Fruit fly (Drosophila melanogaster) whole organism, embryonic: ENCODE data around the gene Csk.

Source experiments
- Awh ChIP-seq: fragments of 200-800 bp; sonication (Bioruptor generic); IDR thresholded peaks from 2 replicates; pipeline ENCODE4, ENCODE4 v1.3.6; 2022; ENCODE audit warnings: missing biosample characterization, missing genetic modification characterization
- B-H2 ChIP-seq: fragments of 200-800 bp; sonication (Bioruptor generic); optimal IDR thresholded peaks from 2 replicates; lab custom pipeline; 2018; ENCODE audit warnings: missing biosample characterization, mild to moderate bottlenecking, missing genetic modification characterization
- CG10267 ChIP-seq: fragments of 200-800 bp; sonication (Bioruptor generic); optimal IDR thresholded peaks from 2 replicates; lab custom pipeline; 2018; ENCODE audit warnings: missing biosample characterization, mild to moderate bottlenecking, missing genetic modification characterization, moderate library complexity
- CG10321 ChIP-seq: fragments of 200-800 bp; sonication (Bioruptor generic); IDR thresholded peaks from 2 replicates; pipeline ENCODE4 v1.3.6; 2022; ENCODE audit warnings: missing biosample characterization, missing genetic modification characterization
- CG11695 ChIP-seq: fragments of 200-800 bp; sonication (Bioruptor generic); IDR thresholded peaks from 3 replicates; pipeline ENCODE4 v1.3.6; 2022; ENCODE audit warnings: missing biosample characterization, missing genetic modification characterization
- CG12155 ChIP-seq: fragments of 200-800 bp; sonication (Bioruptor generic); optimal IDR thresholded peaks from 3 replicates; lab custom pipeline; 2016; ENCODE audit warnings: missing biosample characterization, missing genetic modification characterization
- CG12744 ChIP-seq: fragments of 200-800 bp; sonication (Bioruptor generic); optimal IDR thresholded peaks from 2 replicates; lab custom pipeline; 2016; ENCODE audit warnings: missing biosample characterization, missing genetic modification characterization
- CG15269 ChIP-seq: fragments of 200-800 bp; sonication (Bioruptor generic); optimal IDR thresholded peaks from 2 replicates; lab custom pipeline; 2018; ENCODE audit warnings: missing biosample characterization, mild to moderate bottlenecking, missing genetic modification characterization, moderate library complexity
- CG17359 ChIP-seq: fragments of 200-800 bp; sonication (Bioruptor generic); optimal IDR thresholded peaks from 3 replicates; lab custom pipeline; 2018; ENCODE audit warnings: missing biosample characterization, mild to moderate bottlenecking, missing genetic modification characterization, moderate library complexity
- CG17361 ChIP-seq: fragments of 200-800 bp; sonication (Bioruptor generic); IDR thresholded peaks from 3 replicates; pipeline ENCODE4 v1.3.6; 2022; ENCODE audit warnings: missing biosample characterization, missing genetic modification characterization
- CG17568 ChIP-seq: fragments of 200-800 bp; sonication (Bioruptor generic); optimal IDR thresholded peaks from 2 replicates; lab custom pipeline; 2018; ENCODE audit warnings: missing biosample characterization, mild to moderate bottlenecking, missing genetic modification characterization, moderate library complexity
- CG18476 ChIP-seq: fragments of 200-800 bp; sonication (Bioruptor generic); optimal IDR thresholded peaks from 2 replicates; lab custom pipeline; 2016; ENCODE audit warnings: missing biosample characterization, mild to moderate bottlenecking, missing genetic modification characterization
- CG2202 ChIP-seq: fragments of 200-800 bp; sonication (Bioruptor generic); optimal IDR thresholded peaks from 2 replicates; lab custom pipeline; 2018; ENCODE audit warnings: missing biosample characterization, mild to moderate bottlenecking, missing genetic modification characterization
- CG2712 ChIP-seq: fragments of 200-800 bp; optimal IDR thresholded peaks from 3 replicates; lab custom pipeline; 2019; ENCODE audit warnings: missing biosample characterization, mild to moderate bottlenecking, missing genetic modification characterization, moderate library complexity
- CG3847 ChIP-seq: fragments of 200-800 bp; sonication (Bioruptor generic); IDR thresholded peaks from 2 replicates; pipeline ENCODE4 v1.3.6; 2022; ENCODE audit warnings: missing biosample characterization, missing genetic modification characterization
- CG7357 ChIP-seq: fragments of 200-800 bp; sonication (Bioruptor generic); IDR thresholded peaks from 3 replicates; pipeline ENCODE4 v1.3.6; 2022; ENCODE audit warnings: missing biosample characterization, missing genetic modification characterization
- CHES-1-like ChIP-seq: fragments of 200-800 bp; sonication (Bioruptor generic); optimal IDR thresholded peaks from 2 replicates; lab custom pipeline; 2016; ENCODE audit warnings: missing biosample characterization, missing genetic modification characterization
- Dek ChIP-seq: fragments of 200-800 bp; sonication (Bioruptor generic); optimal IDR thresholded peaks from 3 replicates; lab custom pipeline; 2019; ENCODE audit warnings: missing biosample characterization, mild to moderate bottlenecking, missing genetic modification characterization, moderate library complexity
- Dll ChIP-seq: fragments of 200-800 bp; sonication (Bioruptor generic); IDR thresholded peaks from 4 replicates; pipeline ENCODE4 v1.3.6; 2022; ENCODE audit warnings: missing biosample characterization, missing genetic modification characterization; ENCODE audit not compliant: partially characterized antibody
- Doc2 ChIP-seq: fragments of 200-800 bp; sonication (Bioruptor generic); IDR thresholded peaks from 2 replicates; pipeline ENCODE4 v1.3.6; 2022; ENCODE audit warnings: missing biosample characterization, missing genetic modification characterization
- E2f2 ChIP-seq: fragments of 200-800 bp; sonication (Bioruptor generic); IDR thresholded peaks from 2 replicates; pipeline ENCODE4 v1.3.6; 2022; ENCODE audit warnings: missing biosample characterization, missing genetic modification characterization
- HmgZ ChIP-seq: fragments of 200-800 bp; sonication (Bioruptor generic); optimal IDR thresholded peaks from 2 replicates; lab custom pipeline; 2018; ENCODE audit warnings: missing biosample characterization, mild to moderate bottlenecking, missing genetic modification characterization
- Hr78 ChIP-seq, 2 experiments: fragments of 200-800 bp in 1 of 2; fragments of >200 bp in 1 of 2; sonication (Bioruptor generic) in 1 of 2; optimal IDR thresholded peaks; 2 replicates each; lab custom pipeline; 2017 to 2019; ENCODE audit warnings: missing biosample characterization in 2 of 2, missing genetic modification characterization in 2 of 2, mild to moderate bottlenecking in 1 of 2, moderate library complexity in 1 of 2
- NC2β ChIP-seq: fragments of 200-800 bp; sonication (Bioruptor generic); optimal IDR thresholded peaks from 2 replicates; lab custom pipeline; 2016; ENCODE audit warnings: missing biosample characterization, missing genetic modification characterization
- Nf-YA ChIP-seq: fragments of 200-800 bp; sonication (Bioruptor generic); IDR thresholded peaks from 2 replicates; pipeline ENCODE4 v1.3.6; 2022; ENCODE audit warnings: missing biosample characterization, missing genetic modification characterization
- Rfx ChIP-seq: fragments of 200-800 bp; sonication (Bioruptor generic); IDR thresholded peaks from 2 replicates; pipeline ENCODE4 v1.3.6; 2022; ENCODE audit warnings: missing biosample characterization, missing genetic modification characterization
- Sox102F ChIP-seq: fragments of 200-800 bp; sonication (Bioruptor generic); optimal IDR thresholded peaks from 2 replicates; lab custom pipeline; 2018; ENCODE audit warnings: missing biosample characterization, mild to moderate bottlenecking, missing genetic modification characterization, moderate library complexity
- Spps ChIP-seq: fragments of 200-800 bp; sonication (Bioruptor generic); optimal IDR thresholded peaks from 2 replicates; lab custom pipeline; 2018; ENCODE audit warnings: missing biosample characterization, mild to moderate bottlenecking, missing genetic modification characterization
- Sry-δ ChIP-seq: fragments of 200-800 bp; sonication (Bioruptor generic); optimal IDR thresholded peaks from 2 replicates; lab custom pipeline; 2016; ENCODE audit warnings: missing biosample characterization, missing genetic modification characterization
- bigmax ChIP-seq: fragments of 200-800 bp; sonication (Bioruptor generic); optimal IDR thresholded peaks from 2 replicates; lab custom pipeline; 2018; ENCODE audit warnings: missing biosample characterization, mild to moderate bottlenecking, missing genetic modification characterization
- croc ChIP-seq: fragments of 200-800 bp; sonication (Bioruptor generic); conservative IDR thresholded peaks from 3 replicates; pipeline ENCODE4 v1.3.6; 2022; ENCODE audit warnings: missing biosample characterization, missing genetic modification characterization
- danr ChIP-seq: fragments of 200-800 bp; sonication (Bioruptor generic); IDR thresholded peaks from 2 replicates; pipeline ENCODE4 v1.3.6; 2022; ENCODE audit warnings: missing biosample characterization, missing genetic modification characterization
- dysf ChIP-seq: fragments of 200-800 bp; sonication (Bioruptor generic); IDR thresholded peaks from 3 replicates; pipeline ENCODE4 v1.3.6; 2022; ENCODE audit warnings: missing biosample characterization, missing genetic modification characterization
- esg ChIP-seq: fragments of 200-800 bp; sonication (Bioruptor generic); conservative IDR thresholded peaks from 2 replicates; pipeline ENCODE4 v1.3.6; 2022; ENCODE audit warnings: missing biosample characterization, missing genetic modification characterization
- eyg ChIP-seq: fragments of 200-800 bp; sonication (Bioruptor generic); optimal IDR thresholded peaks from 3 replicates; lab custom pipeline; 2016; ENCODE audit warnings: missing biosample characterization, missing genetic modification characterization
- gfzf ChIP-seq: fragments of 200-800 bp; sonication (Bioruptor generic); optimal IDR thresholded peaks from 2 replicates; lab custom pipeline; 2016; ENCODE audit warnings: missing biosample characterization, mild to moderate bottlenecking, missing genetic modification characterization, moderate library complexity
- grn ChIP-seq: fragments of 200-800 bp; sonication (Bioruptor generic); optimal IDR thresholded peaks from 3 replicates; lab custom pipeline; 2017; ENCODE audit warnings: missing biosample characterization, missing genetic modification characterization
- ind ChIP-seq: fragments of 200-800 bp; sonication (Bioruptor generic); optimal IDR thresholded peaks from 3 replicates; lab custom pipeline; 2016; ENCODE audit warnings: missing biosample characterization, missing genetic modification characterization
- jumu ChIP-seq: fragments of 200-800 bp; sonication (Bioruptor generic); optimal IDR thresholded peaks from 3 replicates; lab custom pipeline; 2016; ENCODE audit warnings: missing biosample characterization, missing genetic modification characterization
- kay ChIP-seq: fragments of 200-800 bp; sonication (Bioruptor generic); optimal IDR thresholded peaks from 2 replicates; lab custom pipeline; 2016; ENCODE audit warnings: missing biosample characterization, missing genetic modification characterization
- maf-S ChIP-seq: fragments of 200-800 bp; sonication (Bioruptor generic); optimal IDR thresholded peaks from 2 replicates; lab custom pipeline; 2016; ENCODE audit warnings: missing biosample characterization, missing genetic modification characterization
- mld ChIP-seq: fragments of 200-800 bp; sonication (Bioruptor generic); IDR thresholded peaks from 3 replicates; pipeline ENCODE4 v1.3.6; 2022; ENCODE audit warnings: missing biosample characterization, missing genetic modification characterization; ENCODE audit not compliant: partially characterized antibody
- prd ChIP-seq, 3 experiments: fragments of >200 bp in 2 of 3; fragments of 200-800 bp in 1 of 3; sonication (Bioruptor generic) in 1 of 3; optimal IDR thresholded peaks in 2 of 3; IDR thresholded peaks in 1 of 3; 2 replicates in 2 of 3; 3 replicates in 1 of 3; pipeline versions ENCODE4 v1.3.6 to Lab custom; 2017 to 2022; ENCODE audit warnings: missing biosample characterization in 1 of 3, missing genetic modification characterization in 1 of 3
- shn ChIP-seq: fragments of 200-800 bp; sonication (Bioruptor generic); optimal IDR thresholded peaks from 3 replicates; lab custom pipeline; 2016; ENCODE audit warnings: missing biosample characterization, missing genetic modification characterization
- sna ChIP-seq: fragments of 200-800 bp; sonication (Bioruptor generic); IDR thresholded peaks from 2 replicates; pipeline ENCODE4 v1.3.6; 2022; ENCODE audit warnings: missing biosample characterization, missing genetic modification characterization; ENCODE audit not compliant: partially characterized antibody
- stwl ChIP-seq: fragments of 200-800 bp; sonication (Bioruptor generic); optimal IDR thresholded peaks from 3 replicates; lab custom pipeline; 2018; ENCODE audit warnings: missing biosample characterization, mild to moderate bottlenecking, missing genetic modification characterization, moderate library complexity
- ttk ChIP-seq: fragments of 200-800 bp; sonication (Bioruptor generic); IDR thresholded peaks from 2 replicates; pipeline ENCODE4 v2.1.2; 2022; ENCODE audit warnings: missing biosample characterization, missing genetic modification characterization
- unc-4 ChIP-seq: fragments of 200-800 bp; sonication (Bioruptor generic); IDR thresholded peaks from 2 replicates; pipeline ENCODE4 v1.3.6; 2022; ENCODE audit warnings: missing biosample characterization, missing genetic modification characterization; ENCODE audit not compliant: partially characterized antibody
- z ChIP-seq: fragments of 200-800 bp; sonication (Bioruptor generic); IDR thresholded peaks from 3 replicates; pipeline ENCODE4 v1.3.6; 2022; ENCODE audit warnings: missing biosample characterization, missing genetic modification characterization

The Csk gene

dm6 chr3R:11673955-11674663, 23.6 kb upstream of the Csk start, which contains the start of gene CG14715:
Gene CG14715, plus strand, starts transcription at chr3R:11674221.
- TF ChIP-seq CG10321 (GFP tag; lab: Robert Waterston, UW) (no peak), CG2202 (tag; lab: Kevin White, UChicago) (no peak), ind (peak; percentile 44), ttk (peak; percentile 45; the same call in 1 of the 2 replicates), z (GFP tag; lab: Robert Waterston, UW) (no peak), Hr78 (GFP tag; optimal IDR thresholded peaks at IDR 0.05; lab: Kevin White, UChicago) (no peak), CG12155 (GFP tag; lab: Kevin White, UChicago) (peak; percentile 42), danr (GFP tag; lab: Robert Waterston, UW) (no peak), Awh (GFP tag; lab: Robert Waterston, UW) (no peak), mld (no peak), prd (optimal IDR thresholded peaks at IDR 0.05; lab: Kevin White, UChicago) (no peak), prd (GFP tag; IDR thresholded peaks at IDR 0.05; lab: Robert Waterston, UW) (peak; percentile 71), kay (GFP tag; lab: Kevin White, UChicago) (peak; percentile 11), unc-4 (GFP tag; lab: Robert Waterston, UW) (peak; percentile 51; the same call in 1 of the 2 replicates), E2f2 (GFP tag; lab: Robert Waterston, UW) (peak; percentile 94), dysf (GFP tag; lab: Robert Waterston, UW) (peak; percentile 48; the same call in 2 of the 3 replicates), CG7357 (GFP tag; lab: Robert Waterston, UW) (peak; percentile 98), CG17568 (GFP tag; lab: Kevin White, UChicago) (no peak), Dek (peak; percentile 38), CG12744 (GFP tag; lab: Kevin White, UChicago) (peak; percentile 13), B-H2 (GFP tag; lab: Kevin White, UChicago) (no peak), Doc2 (no peak), grn (GFP tag; lab: Kevin White, UChicago) (peak; percentile 98), CG17359 (peak; percentile 23), HmgZ (tag; lab: Kevin White, UChicago) (peak; percentile 67), CG17361 (GFP tag; lab: Robert Waterston, UW) (peak; percentile 60; the same call in 2 of the 3 replicates), gfzf (GFP tag; lab: Kevin White, UChicago) (peak; percentile 85), NC2β (GFP tag; lab: Kevin White, UChicago) (peak; percentile 47), eyg (GFP tag; lab: Kevin White, UChicago) (no peak), CG15269 (tag; lab: Kevin White, UChicago) (peak; percentile 36), jumu (peak; percentile 45), CG3847 (GFP tag; lab: Robert Waterston, UW) (peak; percentile 72), CHES-1-like (GFP tag; lab: Kevin White, UChicago) (peak; percentile 55), Sry-δ (GFP tag; lab: Kevin White, UChicago) (peak; percentile 63), croc (GFP tag; lab: Robert Waterston, UW) (no peak), CG10267 (tag; lab: Kevin White, UChicago) (peak; percentile 70), bigmax (GFP tag; lab: Kevin White, UChicago) (peak; percentile 30), CG11695 (GFP tag; lab: Robert Waterston, UW) (0 out of 3 replicates have a peak, but pooled peaks have one; percentile 15), Rfx (GFP tag; lab: Robert Waterston, UW) (peak; percentile 55; the same call in 1 of the 2 replicates), Nf-YA (GFP tag; lab: Robert Waterston, UW) (no peak), esg (GFP tag; lab: Robert Waterston, UW) (no peak; the same call in 1 of the 2 replicates), Sox102F (GFP tag; lab: Kevin White, UChicago) (peak; percentile 51), CG2712 (tag; lab: Kevin White, UChicago) (peak; percentile 58), shn (GFP tag; lab: Kevin White, UChicago) (peak; percentile 48), maf-S (GFP tag; lab: Kevin White, UChicago) (no peak), stwl (tag; lab: Kevin White, UChicago) (peak; percentile 69), sna (GFP tag; lab: Robert Waterston, UW) (no peak), CG18476 (peak; percentile 77), Spps (tag; lab: Kevin White, UChicago) (no peak), Dll (GFP tag; lab: Robert Waterston, UW) (peak; percentile 68; the same call in 3 of the 4 replicates)
